Fruit fly (Drosophila melanogaster) S2 (cell line): ENCODE results near the gene CG17207.

Experiments used
- CG8478 ChIP-seq: fragments of >200 bp; optimal IDR thresholded peaks from 2 replicates; lab custom pipeline; 2018
- CTCF ChIP-seq, 2 experiments: fragments of >200 bp; optimal IDR thresholded peaks; 2 replicates each; lab custom pipeline; 2018

- TF ChIP-seq CTCF (optimal IDR thresholded peaks at IDR 0.05; lab: Kevin White, UChicago), result no peak
- no peak for TF ChIP-seq CG8478 (lab: Kevin White, UChicago)
Observed at dm6 chr3R:12456370-12456940, 17.5 kb upstream of the CG17207 start, which contains the start of gene trus.
